Worm (Caenorhabditis elegans): ENCODE data around the gene Y82E9BR.8.

The Y82E9BR.8 gene

ce11 chrIII:1323555-1323954 is 34.3 kb downstream of the Y82E9BR.8 start:
- TF ChIP-seq skn-1 (tag; optimal IDR thresholded peaks at IDR 0.05) (no peak), daf-12 (tag; optimal IDR thresholded peaks at IDR 0.05) (no peak), gei-8 (GFP tag; optimal IDR thresholded peaks at IDR 0.05) (no peak), nhr-28 (tag; optimal IDR thresholded peaks at IDR 0.05) (peak; percentile 89), hlh-11 (tag; optimal IDR thresholded peaks at IDR 0.05) (peak; percentile 40), nhr-6 (tag; optimal IDR thresholded peaks at IDR 0.05) (peak; percentile 84), mdl-1 (tag; optimal IDR thresholded peaks at IDR 0.05) (peak in 1 of 2 experiments; percentile 22), nhr-76 (tag; optimal IDR thresholded peaks at IDR 0.05) (no peak), ceh-44 (GFP tag; IDR thresholded peaks at IDR 0.05) (no peak), nhr-237 (tag; optimal IDR thresholded peaks at IDR 0.05) (no peak), ama-1 (optimal IDR thresholded peaks at IDR 0.05) (no peak), ctbp-1 (GFP tag; IDR thresholded peaks at IDR 0.05) (no peak), R02D3.7 (tag; optimal IDR thresholded peaks at IDR 0.05) (no peak), lin-38 (GFP tag; IDR thresholded peaks at IDR 0.05) (no peak), F10B5.3 (tag; optimal IDR thresholded peaks at IDR 0.05) (no peak), dmd-6 (GFP tag; IDR thresholded peaks at IDR 0.05) (peak; percentile 83), pqm-1 (tag; optimal IDR thresholded peaks at IDR 0.05) (peak; percentile 96), nhr-77 (tag; optimal IDR thresholded peaks at IDR 0.05) (peak; percentile 63), dve-1 (tag; optimal IDR thresholded peaks at IDR 0.05; ENCODE audit: insufficient read depth) (peak; percentile 19), daf-19 (GFP tag; conservative IDR thresholded peaks at IDR 0.05) (no peak), snpc-4 (tag; optimal IDR thresholded peaks at IDR 0.05) (no peak), zip-11 (GFP tag; IDR thresholded peaks at IDR 0.05) (no peak), lsy-2 (tag; optimal IDR thresholded peaks at IDR 0.05) (peak in 1 of 2 experiments; percentile 36), pha-4 (GFP tag; IDR thresholded peaks at IDR 0.05) (no peak), pha-4 (tag; optimal IDR thresholded peaks at IDR 0.05) (no peak), madf-9 (GFP tag; conservative IDR thresholded peaks at IDR 0.05) (no peak), fos-1 (tag; optimal IDR thresholded peaks at IDR 0.05) (no peak), daf-16 (GFP tag; optimal IDR thresholded peaks at IDR 0.05) (no peak), daf-16 (tag; optimal IDR thresholded peaks at IDR 0.05) (peak; percentile 56), lin-1 (GFP tag; IDR thresholded peaks at IDR 0.05) (no peak), mes-2 (tag; optimal IDR thresholded peaks at IDR 0.05; ENCODE audit: poor library complexity, severe bottlenecking) (no peak), egl-43 (GFP tag; IDR thresholded peaks at IDR 0.05) (no peak), nhr-41 (GFP tag; IDR thresholded peaks at IDR 0.05) (peak; percentile 41; the same call in 1 of the 2 replicates)

ce11 chrIII:1321561-1321960 is 36.3 kb downstream of the Y82E9BR.8 start, which contains the start of gene fbxa-15:
Gene fbxa-15, minus strand, starts transcription at chrIII:1321661.
- TF ChIP-seq madf-9 (GFP tag; conservative IDR thresholded peaks at IDR 0.05), result no peak
- TF ChIP-seq Y48G9A.11 (GFP tag; IDR thresholded peaks at IDR 0.05), result no peak
- TF ChIP-seq zfp-2 (tag; optimal IDR thresholded peaks at IDR 0.05), result no peak
- TF ChIP-seq snpc-1.2 (GFP tag; IDR thresholded peaks at IDR 0.05), result no peak
- TF ChIP-seq F26F4.8 (GFP tag; conservative IDR thresholded peaks at IDR 0.05), result no peak
- TF ChIP-seq skn-1 (tag; optimal IDR thresholded peaks at IDR 0.05), result no peak
- TF ChIP-seq mes-2 (tag; optimal IDR thresholded peaks at IDR 0.05; ENCODE audit: poor library complexity, severe bottlenecking), result no peak
- no peak for TF ChIP-seq lsy-2 (tag; optimal IDR thresholded peaks at IDR 0.05)
- TF ChIP-seq egl-43 (GFP tag; IDR thresholded peaks at IDR 0.05), result no peak
- no peak for TF ChIP-seq T26A8.4 (GFP tag; IDR thresholded peaks at IDR 0.05)
- no peak for TF ChIP-seq zfp-3 (GFP tag; conservative IDR thresholded peaks at IDR 0.05)
- TF ChIP-seq lin-39 (tag; optimal IDR thresholded peaks at IDR 0.05), result no peak
- TF ChIP-seq madf-5 (GFP tag; IDR thresholded peaks at IDR 0.05), result no peak
- no peak for TF ChIP-seq arid-1 (GFP tag; conservative IDR thresholded peaks at IDR 0.05)
- no peak for TF ChIP-seq hmg-1.1 (GFP tag; IDR thresholded peaks at IDR 0.05)
- no peak for TF ChIP-seq attf-4 (tag; optimal IDR thresholded peaks at IDR 0.05)
- no peak for TF ChIP-seq cey-2 (tag; optimal IDR thresholded peaks at IDR 0.05; ENCODE audit: borderline replicate concordance, insufficient read depth)

Data from whole organism, L4 larva.